Worm (Caenorhabditis elegans) whole organism, L2 larva: ENCODE results near the gene F59B8.1.

ENCODE experiments used
- aly-2 ChIP-seq: fragments of 150-350 bp; optimal IDR thresholded peaks from 2 replicates; lab custom pipeline; 2014; ENCODE audit warnings: missing biosample characterization, missing genetic modification characterization
- snpc-4 ChIP-seq: fragments of 150-350 bp; optimal IDR thresholded peaks from 2 replicates; lab custom pipeline; 2014; ENCODE audit warnings: missing biosample characterization, missing genetic modification characterization
- unc-39 ChIP-seq: fragments of 150-350 bp; optimal IDR thresholded peaks from 2 replicates; lab custom pipeline; 2014; ENCODE audit warnings: missing biosample characterization, missing genetic modification characterization
- ztf-11 ChIP-seq: sonication (generic microtip); optimal IDR thresholded peaks from 2 replicates; lab custom pipeline; 2017; ENCODE audit warnings: missing biosample characterization, missing genetic modification characterization

DNA sequence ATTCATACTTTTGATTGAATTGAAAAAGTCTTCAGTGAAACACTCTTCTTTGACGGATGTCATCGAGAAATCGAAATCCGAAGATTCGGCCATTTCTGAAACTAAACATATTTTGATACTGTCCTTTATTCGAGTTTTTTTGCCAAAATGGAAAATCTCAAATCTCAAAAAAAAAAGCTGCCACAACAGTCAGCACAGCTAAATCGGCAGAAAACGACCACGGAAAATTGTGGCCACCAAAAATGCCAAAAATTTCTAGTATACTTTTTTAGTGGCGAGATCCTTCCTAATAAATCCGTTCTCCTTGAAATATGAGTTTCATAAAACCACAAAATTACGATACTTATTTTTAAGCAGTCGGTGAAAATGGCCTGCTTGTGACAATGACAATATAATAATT lies 15.9 kb downstream of the F59B8.1 start, which contains the start of gene F38E11.9:
- TF ChIP-seq snpc-4 (tag; lab: Kevin White, UChicago) (no peak), unc-39 (tag; lab: Kevin White, UChicago) (no peak), aly-2 (no peak), ztf-11 (tag; lab: Kevin White, UChicago) (no peak)
